Fruit fly (Drosophila melanogaster): ENCODE results near the gene CG34382.

Gene CG34382

dm6 chr3L:9897164-9897783 is 18.5 kb downstream of the CG34382 start:
- no peak for TF ChIP-seq CG17801 (GFP tag; optimal IDR thresholded peaks at IDR 0.05; ENCODE audit: partially characterized antibody)

dm6 chr3L:9898355-9898754 is 19.6 kb downstream of the CG34382 start, which contains the start of the genes CG6707 and CG46387:
CG6707 (minus strand) TSS chr3L:9898575.
CG46387 (plus strand) TSS chr3L:9898626.
- peak; percentile 13 for TF ChIP-seq CG17801 (GFP tag; optimal IDR thresholded peaks at IDR 0.05; ENCODE audit: partially characterized antibody)

dm6 chr3L:9899046-9899659 is 20.4 kb downstream of the CG34382 start, which contains the start of gene nudE:
nudE (plus strand) TSS chr3L:9899241.
- peak; percentile 18 for TF ChIP-seq CG17801 (GFP tag; optimal IDR thresholded peaks at IDR 0.05; ENCODE audit: partially characterized antibody)

- TF ChIP-seq CG17801 (GFP tag; optimal IDR thresholded peaks at IDR 0.05; ENCODE audit: partially characterized antibody): no peak
Observed at dm6 chr3L:9904988-9905387, 26.2 kb downstream of the CG34382 start.

- no peak for TF ChIP-seq CG17801 (GFP tag; optimal IDR thresholded peaks at IDR 0.05; ENCODE audit: partially characterized antibody)
Observed at dm6 chr3L:9907719-9908170, 29.0 kb downstream of the CG34382 start, which contains the start of gene bma. bma (plus strand) TSS chr3L:9908120.

- no peak for TF ChIP-seq CG17801 (GFP tag; optimal IDR thresholded peaks at IDR 0.05; ENCODE audit: partially characterized antibody)
Observed at dm6 chr3L:9927169-9927568, 48.4 kb downstream of the CG34382 start.
